Fruit fly (Drosophila melanogaster): ENCODE data around the gene Mgat4b.

The Mgat4b gene

dm6 chr3L:14756724-14757463 is 12.2 kb downstream of the Mgat4b start:
- peak; percentile 47 for TF ChIP-seq CG6854 (GFP tag; optimal IDR thresholded peaks at IDR 0.05)
- peak; percentile 91 for TF ChIP-seq CG10631 (GFP tag; optimal IDR thresholded peaks at IDR 0.05)
- TF ChIP-seq Hr38 (GFP tag; optimal IDR thresholded peaks at IDR 0.05) = peak; percentile 50
- TF ChIP-seq Lpt (GFP tag; optimal IDR thresholded peaks at IDR 0.05) = peak; percentile 91
- TF ChIP-seq CG7368 (GFP tag; optimal IDR thresholded peaks at IDR 0.05) = peak; percentile 91
- TF ChIP-seq Sox15 (GFP tag; optimal IDR thresholded peaks at IDR 0.05) = peak; percentile 93
- TF ChIP-seq Sox102F (GFP tag; optimal IDR thresholded peaks at IDR 0.05) = peak; percentile 85
- peak; percentile 91 for TF ChIP-seq CG11762 (GFP tag; optimal IDR thresholded peaks at IDR 0.05; ENCODE audit: insufficient read depth)
- peak; percentile 81 for TF ChIP-seq fkh (GFP tag; optimal IDR thresholded peaks at IDR 0.05)
- peak; percentile 88 for TF ChIP-seq CG6276 (GFP tag; optimal IDR thresholded peaks at IDR 0.05)
- TF ChIP-seq Smox (GFP tag; optimal IDR thresholded peaks at IDR 0.05) = peak; percentile 90
- TF ChIP-seq CG31627 (GFP tag; optimal IDR thresholded peaks at IDR 0.05) = peak; percentile 94
- peak; percentile 79 to 90 for TF ChIP-seq salr (GFP tag; optimal IDR thresholded peaks at IDR 0.05)
- TF ChIP-seq CG34406 (GFP tag; optimal IDR thresholded peaks at IDR 0.05) = peak; percentile 89
- peak; percentile 85 for TF ChIP-seq CG3032 (tag; optimal IDR thresholded peaks at IDR 0.05)
- TF ChIP-seq OdsH (GFP tag; optimal IDR thresholded peaks at IDR 0.05) = peak; percentile 93
- peak; percentile 96 for TF ChIP-seq Hr4 (GFP tag; optimal IDR thresholded peaks at IDR 0.05)
- TF ChIP-seq Gug (GFP tag; IDR thresholded peaks at IDR 0.05) = peak; percentile 92
- peak; percentile 93 for TF ChIP-seq CG4318 (GFP tag; optimal IDR thresholded peaks at IDR 0.05)
- peak; percentile 33 to 74 for TF ChIP-seq ss (GFP tag; optimal IDR thresholded peaks at IDR 0.05)
- TF ChIP-seq CG1621 (tag; optimal IDR thresholded peaks at IDR 0.05) = peak; percentile 80
- peak; percentile 56 for TF ChIP-seq Blimp-1 (GFP tag; optimal IDR thresholded peaks at IDR 0.05)
- peak; percentile 94 for TF ChIP-seq Hr39 (GFP tag; optimal IDR thresholded peaks at IDR 0.05)
- TF ChIP-seq Eip75B (GFP tag; optimal IDR thresholded peaks at IDR 0.05) = peak; percentile 91
- TF ChIP-seq CG11294 (GFP tag; IDR thresholded peaks at IDR 0.05) = peak; percentile 95
- TF ChIP-seq fd59A (GFP tag; optimal IDR thresholded peaks at IDR 0.05) = peak; percentile 85
- TF ChIP-seq CG16779 (tag; optimal IDR thresholded peaks at IDR 0.05) = peak; percentile 34
- TF ChIP-seq CG15336 (GFP tag; IDR thresholded peaks at IDR 0.05) = peak; percentile 94
- peak; percentile 58 for TF ChIP-seq CG9139 (GFP tag; optimal IDR thresholded peaks at IDR 0.05)
- peak; percentile 64 for TF ChIP-seq dsx (GFP tag; optimal IDR thresholded peaks at IDR 0.05; ENCODE audit: poor library complexity, severe bottlenecking)
- peak; percentile 92 for TF ChIP-seq net (GFP tag; optimal IDR thresholded peaks at IDR 0.05)
- peak; percentile 94 for TF ChIP-seq CG3919 (GFP tag; optimal IDR thresholded peaks at IDR 0.05)
- TF ChIP-seq CG6808 (GFP tag; optimal IDR thresholded peaks at IDR 0.05) = peak; percentile 76
- peak; percentile 84 for TF ChIP-seq Ets21C (GFP tag; optimal IDR thresholded peaks at IDR 0.05)
- peak; percentile 90 for TF ChIP-seq Met (GFP tag; optimal IDR thresholded peaks at IDR 0.05)
- TF ChIP-seq Eip93F (GFP tag; optimal IDR thresholded peaks at IDR 0.05) = peak; percentile 2
- TF ChIP-seq achi (GFP tag; optimal IDR thresholded peaks at IDR 0.05) = peak; percentile 90
- peak; percentile 96 for TF ChIP-seq CG6163 (GFP tag; IDR thresholded peaks at IDR 0.05)
- TF ChIP-seq Sox14 (GFP tag; optimal IDR thresholded peaks at IDR 0.05) = peak; percentile 92
- peak; percentile 92 for TF ChIP-seq lz (GFP tag; optimal IDR thresholded peaks at IDR 0.05)
- peak; percentile 89 for TF ChIP-seq acj6 (GFP tag; optimal IDR thresholded peaks at IDR 0.05)
- TF ChIP-seq topi (GFP tag; optimal IDR thresholded peaks at IDR 0.05) = peak; percentile 88
- peak; percentile 96 for TF ChIP-seq eg (GFP tag; IDR thresholded peaks at IDR 0.05)
- peak; percentile 93 for TF ChIP-seq cyc (GFP tag; optimal IDR thresholded peaks at IDR 0.05)
- TF ChIP-seq esn (GFP tag; optimal IDR thresholded peaks at IDR 0.05) = peak; percentile 89
- TF ChIP-seq fd85E (GFP tag; optimal IDR thresholded peaks at IDR 0.05) = peak; percentile 75
- peak; percentile 86 for TF ChIP-seq CG8319 (GFP tag; optimal IDR thresholded peaks at IDR 0.05)
- TF ChIP-seq CG6792 (GFP tag; optimal IDR thresholded peaks at IDR 0.05) = peak; percentile 88
- peak; percentile 95 for TF ChIP-seq CG32006 (GFP tag; optimal IDR thresholded peaks at IDR 0.05)
- peak; percentile 83 for TF ChIP-seq CG8632 (GFP tag; optimal IDR thresholded peaks at IDR 0.05)
